Worm (Caenorhabditis elegans) whole organism, midembryonic: Measurements from ENCODE around the gene C16A3.2.

ENCODE experiments used
- T22C8.4 ChIP-seq: fragments of 200-800 bp; sonication (Bioruptor generic); IDR thresholded peaks from 2 replicates; pipeline ENCODE4 v1.3.6; 2022; ENCODE audit warnings: missing genetic modification characterization, missing compliant biosample characterization
- cog-1 ChIP-seq: sonication (generic microtip); optimal IDR thresholded peaks from 2 replicates; lab custom pipeline; 2016; ENCODE audit warnings: missing genetic modification characterization, missing compliant biosample characterization
- flt-1 ChIP-seq: fragments of 200-800 bp; sonication (Bioruptor generic); IDR thresholded peaks from 2 replicates; pipeline ENCODE4 v1.3.6; 2022; ENCODE audit warnings: missing genetic modification characterization, missing compliant biosample characterization
- klf-2 ChIP-seq: fragments of 200-800 bp; sonication (Bioruptor generic); conservative IDR thresholded peaks from 2 replicates; pipeline ENCODE4 v1.3.6; 2022; ENCODE audit warnings: missing genetic modification reagents, missing genetic modification characterization, missing compliant biosample characterization
- med-1 ChIP-seq: sonication (generic microtip); optimal IDR thresholded peaks from 2 replicates; lab custom pipeline; 2017; ENCODE audit warnings: missing genetic modification characterization, mild to moderate bottlenecking, missing compliant biosample characterization, antibody characterized with exemption, missing genetic modification reagents; ENCODE audit not compliant: insufficient read depth
- ref-1 ChIP-seq: fragments of 200-800 bp; sonication (Bioruptor generic); conservative IDR thresholded peaks from 2 replicates; pipeline ENCODE4 v1.3.6; 2022; ENCODE audit warnings: missing genetic modification reagents, missing genetic modification characterization, missing compliant biosample characterization
- tab-1 ChIP-seq: fragments of 200-800 bp; sonication (Bioruptor generic); IDR thresholded peaks from 2 replicates; pipeline ENCODE4 v1.3.6; 2022; ENCODE audit warnings: missing genetic modification characterization, missing compliant biosample characterization
- ztf-23 ChIP-seq: fragments of 200-800 bp; sonication (Bioruptor generic); IDR thresholded peaks from 2 replicates; pipeline ENCODE4 v1.3.6; 2022; ENCODE audit warnings: missing genetic modification reagents, missing genetic modification characterization, missing compliant biosample characterization
- ztf-29 ChIP-seq: fragments of 200-800 bp; sonication (Bioruptor generic); IDR thresholded peaks from 2 replicates; pipeline ENCODE4 v1.3.6; 2022; ENCODE audit warnings: missing genetic modification reagents, missing genetic modification characterization, missing compliant biosample characterization

The C16A3.2 gene

DNA sequence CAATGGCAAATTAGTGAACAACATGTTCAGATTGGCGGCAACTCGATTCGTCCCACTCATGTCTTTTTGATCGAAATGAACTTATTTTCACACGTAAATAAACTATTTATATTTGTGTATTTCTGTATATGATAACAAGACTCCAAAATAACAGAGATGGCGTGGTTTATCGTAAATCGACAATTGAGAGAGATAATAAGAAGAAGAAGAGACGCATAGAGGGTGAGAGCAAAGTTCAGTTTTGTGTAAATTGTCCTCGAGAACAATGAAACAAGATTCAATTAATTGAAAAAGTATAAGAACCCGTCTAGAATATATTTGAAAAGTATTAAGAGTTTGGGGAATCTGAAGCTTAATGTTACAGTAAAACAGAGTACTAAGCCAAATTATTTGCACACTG lies 21.8 kb downstream of the C16A3.2 start:
- no peak for TF ChIP-seq ref-1 (GFP tag; lab: Robert Waterston, UW)

DNA sequence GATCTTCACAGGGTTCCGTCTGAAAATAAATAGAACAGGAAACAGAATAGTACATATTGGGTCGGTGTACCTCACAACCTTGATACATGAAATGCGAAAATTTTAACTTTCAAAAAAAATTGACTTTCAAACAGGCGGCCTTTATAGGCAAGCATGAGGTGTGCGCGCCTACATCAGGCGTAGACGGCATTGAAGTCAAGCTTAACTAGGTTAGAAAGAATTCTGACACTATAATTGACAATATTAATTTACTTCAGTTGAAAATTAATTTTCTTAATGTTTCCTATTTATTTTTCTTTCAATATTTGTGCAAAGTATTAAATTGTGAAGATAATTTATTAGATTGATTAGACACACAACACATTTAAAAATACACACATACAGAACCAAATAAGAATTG lies 22.3 kb downstream of the C16A3.2 start, which contains the start of gene C05D11.5:
TSS of gene C05D11.5 (minus strand) at position 101 of the 400 bp plus-strand sequence.
- TF ChIP-seq klf-2 (GFP tag; lab: Robert Waterston, UW) (no peak), flt-1 (GFP tag; lab: Robert Waterston, UW) (no peak), med-1 (GFP tag; lab: Kevin White, UChicago) (no peak), ztf-29 (GFP tag; lab: Robert Waterston, UW) (no peak)

DNA sequence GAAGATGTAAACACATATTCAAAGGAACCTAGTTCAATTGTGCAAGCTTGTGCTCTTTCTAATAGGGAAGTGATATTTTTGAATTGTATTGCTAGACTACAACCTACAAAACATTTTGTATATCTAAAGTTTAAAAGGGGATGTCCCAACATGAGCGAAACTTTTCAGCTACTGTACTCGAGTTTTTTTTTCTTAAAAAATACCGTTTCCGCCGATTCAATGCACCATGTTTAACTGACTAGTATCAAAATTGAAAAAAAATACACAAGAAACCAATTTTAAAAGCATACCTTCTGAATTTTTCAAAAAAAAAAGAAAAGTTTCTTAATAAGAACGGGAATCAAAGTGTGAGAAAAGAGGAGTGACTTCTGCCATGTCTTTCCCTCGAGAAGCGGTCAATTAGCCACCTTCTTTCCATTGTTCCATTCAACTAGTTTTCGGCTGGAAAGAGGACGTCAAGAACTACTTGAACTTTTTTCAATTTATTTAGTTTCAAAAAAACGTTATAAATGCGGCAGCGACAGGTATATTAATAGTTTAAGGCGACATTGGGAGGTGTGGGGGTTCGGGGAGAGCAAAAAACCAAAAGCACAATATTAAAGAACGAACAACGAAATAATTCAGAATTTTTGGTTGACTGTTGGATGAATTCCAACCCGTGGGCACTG lies 25.8 kb downstream of the C16A3.2 start, which contains the start of gene nas-4:
TSS of gene nas-4 (minus strand) at position 351 of the 668 bp plus-strand sequence.
- no peak for TF ChIP-seq cog-1 (tag; lab: Kevin White, UChicago)
- TF ChIP-seq tab-1, result no peak
- TF ChIP-seq T22C8.4 (GFP tag; lab: Robert Waterston, UW), result no peak
- no peak for TF ChIP-seq flt-1 (GFP tag; lab: Robert Waterston, UW)
- no peak for TF ChIP-seq ztf-29 (GFP tag; lab: Robert Waterston, UW)
- no peak for TF ChIP-seq med-1 (GFP tag; lab: Kevin White, UChicago)
- no peak for TF ChIP-seq ztf-23
- TF ChIP-seq ref-1 (GFP tag; lab: Robert Waterston, UW), result no peak
- TF ChIP-seq klf-2 (GFP tag; lab: Robert Waterston, UW), result no peak

DNA sequence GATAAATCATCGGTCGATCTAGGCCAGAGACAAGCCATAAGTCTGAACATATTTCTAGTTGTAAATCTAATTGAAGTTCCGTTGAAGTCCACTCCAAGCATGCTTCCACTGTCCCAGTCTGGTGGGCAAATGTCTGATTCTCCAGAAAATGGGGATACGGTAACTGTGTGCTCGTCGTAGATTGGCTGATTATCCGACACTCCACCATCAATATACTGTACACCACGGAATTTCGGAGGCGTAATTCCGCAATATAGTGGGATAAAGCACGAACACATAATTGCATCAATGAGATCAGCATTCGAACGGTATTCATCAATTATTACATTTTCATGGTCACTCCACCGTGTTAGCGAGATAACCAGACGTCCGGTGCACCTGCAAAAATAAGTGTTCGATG lies 28.6 kb downstream of the C16A3.2 start:
- TF ChIP-seq ztf-29 (GFP tag; lab: Robert Waterston, UW) (no peak), tab-1 (no peak), ref-1 (GFP tag; lab: Robert Waterston, UW) (no peak), flt-1 (GFP tag; lab: Robert Waterston, UW) (no peak), cog-1 (tag; lab: Kevin White, UChicago) (no peak)

DNA sequence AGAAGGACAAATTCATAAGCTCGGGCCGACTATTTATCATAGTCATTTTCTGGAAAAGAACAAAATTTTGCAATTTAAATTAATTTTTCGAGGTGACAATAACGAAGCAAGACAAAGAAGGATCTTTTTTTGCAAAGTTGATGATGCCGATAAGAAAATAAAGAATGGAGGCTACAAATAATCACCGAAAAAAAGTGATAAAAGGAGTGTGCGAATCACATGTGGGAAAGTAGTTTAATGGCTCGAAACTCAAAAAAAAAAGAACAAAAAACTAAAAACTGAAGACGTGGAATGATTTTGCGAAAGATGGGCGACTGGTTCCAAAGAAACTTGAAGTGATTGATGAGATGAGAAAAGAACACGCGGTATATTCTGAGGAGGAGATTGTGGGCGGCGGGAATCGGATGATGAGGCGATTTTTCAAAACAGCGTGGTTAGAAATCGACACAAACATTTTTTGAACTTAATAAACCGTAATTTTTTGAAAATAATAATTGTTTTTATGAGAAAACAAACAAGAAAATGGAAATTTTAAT lies 29.8 kb downstream of the C16A3.2 start, which contains the start of gene atgl-1:
TSS of gene atgl-1 (minus strand) at position 51 of the 536 bp plus-strand sequence.
- no peak for TF ChIP-seq med-1 (GFP tag; lab: Kevin White, UChicago)
- no peak for TF ChIP-seq ztf-29 (GFP tag; lab: Robert Waterston, UW)
- no peak for TF ChIP-seq T22C8.4 (GFP tag; lab: Robert Waterston, UW)
- no peak for TF ChIP-seq ref-1 (GFP tag; lab: Robert Waterston, UW)
- no peak for TF ChIP-seq tab-1
- TF ChIP-seq flt-1 (GFP tag; lab: Robert Waterston, UW), result no peak
- TF ChIP-seq cog-1 (tag; lab: Kevin White, UChicago), result no peak
- TF ChIP-seq klf-2 (GFP tag; lab: Robert Waterston, UW), result no peak
- no peak for TF ChIP-seq ztf-23

DNA sequence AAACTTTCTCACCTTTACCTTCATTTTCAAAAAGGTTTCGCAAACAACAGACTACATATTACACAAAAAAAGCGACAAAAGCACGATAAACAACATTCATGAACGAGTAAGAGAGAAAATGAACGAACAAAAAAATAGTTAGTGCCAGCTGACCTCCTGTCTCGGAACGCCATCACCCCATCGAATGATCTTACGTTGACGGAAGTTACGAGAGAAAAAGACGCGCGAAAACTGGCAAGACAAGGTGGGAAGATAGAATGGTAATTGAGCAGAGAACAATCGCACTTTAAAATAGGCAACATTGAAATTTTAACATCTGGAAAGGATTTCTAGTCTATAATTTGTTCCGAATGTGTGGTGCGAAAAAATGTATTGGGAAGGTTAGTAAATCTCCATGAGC lies 30.6 kb downstream of the C16A3.2 start:
- TF ChIP-seq tab-1 (no peak), ref-1 (GFP tag; lab: Robert Waterston, UW) (no peak), med-1 (GFP tag; lab: Kevin White, UChicago) (no peak), cog-1 (tag; lab: Kevin White, UChicago) (no peak), klf-2 (GFP tag; lab: Robert Waterston, UW) (no peak)

DNA sequence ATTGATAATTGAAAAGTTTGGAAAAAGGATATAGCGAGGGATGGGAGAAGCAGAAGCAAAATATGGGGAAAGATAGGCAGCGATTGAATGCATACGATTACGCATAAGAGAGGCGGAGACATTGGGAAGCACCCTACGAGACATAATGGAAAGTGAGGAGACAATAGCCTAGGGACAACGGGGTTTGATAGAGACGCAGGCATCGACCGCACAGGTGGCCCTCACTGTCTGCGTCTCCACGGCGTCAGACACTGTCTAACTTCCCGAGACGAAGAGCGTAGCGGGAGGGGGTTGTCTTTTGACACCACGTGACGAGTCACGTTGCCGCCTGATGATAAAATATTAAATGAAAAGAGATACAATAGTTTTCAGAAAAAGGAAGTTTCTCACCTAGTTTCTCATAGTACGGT lies 31.4 kb downstream of the C16A3.2 start:
- TF ChIP-seq klf-2 (GFP tag; lab: Robert Waterston, UW) (no peak), ref-1 (GFP tag; lab: Robert Waterston, UW) (no peak), ztf-29 (GFP tag; lab: Robert Waterston, UW) (peak; percentile 39; the same call in 1 of the 2 replicates), tab-1 (no peak), med-1 (GFP tag; lab: Kevin White, UChicago) (no peak), cog-1 (tag; lab: Kevin White, UChicago) (peak; percentile 33), flt-1 (GFP tag; lab: Robert Waterston, UW) (0 out of 2 replicates have a peak, but pooled peaks have one; percentile 8)

DNA sequence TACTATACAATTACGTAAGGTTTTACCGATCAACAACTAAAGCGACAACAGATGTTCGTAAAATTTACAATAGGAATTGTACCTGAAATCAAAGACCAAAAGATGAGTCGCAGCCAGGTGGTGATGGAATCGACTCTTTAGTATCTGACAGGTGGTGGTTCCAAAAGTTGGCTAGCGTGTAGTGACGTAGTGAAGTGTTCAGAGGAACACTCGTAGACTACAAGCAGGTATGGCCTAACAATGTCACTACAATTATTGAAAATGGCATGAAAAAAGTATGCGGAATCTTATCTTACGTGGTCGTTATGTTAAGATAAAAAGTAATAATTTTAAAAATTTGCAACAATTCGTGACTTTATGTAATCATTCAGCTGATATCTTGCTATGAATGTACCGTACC lies 31.8 kb downstream of the C16A3.2 start:
- TF ChIP-seq cog-1 (tag; lab: Kevin White, UChicago), result no peak
- no peak for TF ChIP-seq tab-1
- TF ChIP-seq ref-1 (GFP tag; lab: Robert Waterston, UW), result no peak

DNA sequence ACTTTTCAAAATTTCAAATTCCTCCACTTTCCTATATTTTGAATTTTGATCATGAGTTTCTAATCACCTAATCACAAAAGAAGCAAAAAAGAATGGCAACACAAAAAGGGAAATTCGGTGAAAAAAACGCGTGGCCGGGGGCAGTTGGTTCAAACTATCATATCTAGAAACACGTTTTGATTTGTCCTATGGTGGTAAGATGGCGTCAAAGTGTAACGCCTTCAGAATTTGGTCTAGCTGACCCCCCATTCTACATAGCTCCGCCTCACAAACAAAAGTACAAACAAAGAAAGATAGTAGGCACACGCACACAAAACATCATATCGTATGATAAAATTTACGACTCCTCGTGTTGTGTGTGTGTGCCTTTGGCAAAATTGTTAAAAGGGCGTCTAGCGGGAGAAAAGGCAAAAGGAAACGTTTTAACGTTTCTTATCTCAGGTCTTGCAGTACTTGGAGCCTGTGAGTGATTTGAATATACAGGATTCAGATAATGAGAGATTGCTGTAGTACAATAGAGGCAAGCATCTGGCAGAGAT lies 32.4 kb downstream of the C16A3.2 start:
- TF ChIP-seq ref-1 (GFP tag; lab: Robert Waterston, UW), result no peak
- no peak for TF ChIP-seq flt-1 (GFP tag; lab: Robert Waterston, UW)

DNA sequence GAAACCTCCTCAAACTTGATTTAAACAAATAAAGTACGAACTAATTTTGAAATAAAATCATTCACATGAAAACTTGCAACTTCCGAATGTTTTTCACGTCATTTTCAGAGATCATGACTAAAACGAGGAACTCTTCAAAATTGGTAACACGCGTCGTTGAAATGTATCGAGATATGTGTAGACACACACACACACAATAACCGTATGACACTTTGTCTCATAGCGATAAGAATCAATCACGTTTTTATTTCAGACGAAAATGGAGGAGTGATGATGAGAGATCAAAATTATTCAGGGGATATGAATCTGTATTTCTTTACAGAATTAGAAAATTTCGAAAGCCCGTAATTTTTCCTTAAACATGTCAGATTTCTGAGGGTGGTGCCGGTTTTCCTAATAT lies 33.1 kb downstream of the C16A3.2 start:
- TF ChIP-seq flt-1 (GFP tag; lab: Robert Waterston, UW) (no peak), ref-1 (GFP tag; lab: Robert Waterston, UW) (no peak), tab-1 (no peak), cog-1 (tag; lab: Kevin White, UChicago) (no peak), med-1 (GFP tag; lab: Kevin White, UChicago) (no peak), T22C8.4 (GFP tag; lab: Robert Waterston, UW) (no peak), ztf-23 (no peak), klf-2 (GFP tag; lab: Robert Waterston, UW) (no peak), ztf-29 (GFP tag; lab: Robert Waterston, UW) (no peak)
